Fruit fly (Drosophila melanogaster) whole organism, embryonic: ENCODE measurements around the gene KdelR.

ENCODE experiments used
- Bdp1 ChIP-seq: fragments of 200-800 bp; sonication (Bioruptor generic); optimal IDR thresholded peaks from 3 replicates; lab custom pipeline; 2016; ENCODE audit warnings: missing biosample characterization, missing genetic modification characterization
- CG14050 ChIP-seq: fragments of 200-800 bp; sonication (Bioruptor generic); IDR thresholded peaks from 3 replicates; pipeline ENCODE4 v1.3.6; 2022; ENCODE audit warnings: missing biosample characterization, missing genetic modification characterization
- CG14667 ChIP-seq: fragments of 200-800 bp; sonication (Bioruptor generic); IDR thresholded peaks from 2 replicates; pipeline ENCODE4 v1.3.6; 2022; ENCODE audit warnings: missing biosample characterization, missing genetic modification characterization
- CG17361 ChIP-seq: fragments of 200-800 bp; sonication (Bioruptor generic); IDR thresholded peaks from 3 replicates; pipeline ENCODE4 v1.3.6; 2022; ENCODE audit warnings: missing biosample characterization, missing genetic modification characterization
- CG2199 ChIP-seq: fragments of 200-800 bp; sonication (Bioruptor generic); IDR thresholded peaks from 3 replicates; pipeline ENCODE4 v1.3.6; 2022; ENCODE audit warnings: missing biosample characterization, missing genetic modification characterization
- CG5953 ChIP-seq: fragments of 200-800 bp; sonication (Bioruptor generic); IDR thresholded peaks from 2 replicates; pipeline ENCODE4 v1.3.6; 2022; ENCODE audit warnings: missing biosample characterization, missing genetic modification characterization
- Dll ChIP-seq: fragments of 200-800 bp; sonication (Bioruptor generic); IDR thresholded peaks from 4 replicates; pipeline ENCODE4 v1.3.6; 2022; ENCODE audit warnings: missing biosample characterization, missing genetic modification characterization; ENCODE audit not compliant: partially characterized antibody
- Ets97D ChIP-seq: fragments of 200-800 bp; sonication (Bioruptor generic); optimal IDR thresholded peaks from 3 replicates; lab custom pipeline; 2016; ENCODE audit warnings: missing biosample characterization, missing genetic modification characterization
- Hr39 ChIP-seq: fragments of >200 bp; optimal IDR thresholded peaks from 2 replicates; lab custom pipeline; 2017
- Med ChIP-seq: fragments of 200-800 bp; sonication (Bioruptor generic); peaks from one replicate; lab custom pipeline; 2016; ENCODE audit warnings: missing biosample characterization, missing genetic modification characterization, mild to moderate bottlenecking, inconsistent platforms, moderate library complexity
- fu2 ChIP-seq: fragments of 200-800 bp; sonication (Bioruptor generic); optimal IDR thresholded peaks from 2 replicates; lab custom pipeline; 2016; ENCODE audit warnings: missing biosample characterization, missing genetic modification characterization
- pfk ChIP-seq: fragments of 200-800 bp; sonication (Bioruptor generic); optimal IDR thresholded peaks from 2 replicates; lab custom pipeline; 2018; ENCODE audit warnings: missing biosample characterization, mild to moderate bottlenecking, missing genetic modification characterization, moderate library complexity
- psq ChIP-seq: fragments of 200-800 bp; sonication (Bioruptor generic); optimal IDR thresholded peaks from 2 replicates; lab custom pipeline; 2017; ENCODE audit warnings: missing biosample characterization, missing genetic modification characterization
- ranshi ChIP-seq: fragments of 200-800 bp; sonication (Bioruptor generic); IDR thresholded peaks from 2 replicates; pipeline ENCODE4 v1.3.6; 2022; ENCODE audit warnings: missing biosample characterization, missing genetic modification characterization

DNA sequence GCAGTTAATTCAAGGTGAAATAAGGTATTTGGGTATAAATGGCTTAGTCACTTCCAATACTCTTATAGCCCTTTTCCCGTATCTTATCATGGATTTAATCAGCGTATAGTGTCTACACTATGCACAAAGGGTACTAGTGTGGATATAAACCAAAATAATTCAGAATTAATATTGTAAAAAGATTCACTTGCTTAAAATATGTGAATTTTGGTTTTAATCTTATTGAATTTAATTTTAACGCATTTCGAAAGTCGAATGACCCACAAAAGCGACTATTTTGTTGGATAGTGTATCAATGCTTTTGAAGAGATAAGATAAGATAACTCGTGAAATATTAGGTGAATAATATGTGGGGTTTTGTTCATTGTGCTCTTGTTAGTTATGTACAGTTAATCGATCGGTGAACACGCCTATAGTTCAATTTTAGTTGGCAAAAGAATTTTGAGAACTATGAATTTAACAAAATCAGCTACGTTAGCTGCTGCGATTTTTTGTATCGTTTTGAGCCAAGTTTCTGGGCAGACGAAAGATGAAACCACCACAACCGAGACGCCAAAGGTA lies 44.7 kb upstream of the KdelR start, which contains the start of gene CG5096:
- peak; percentile 91; the same call in 1 of the 2 replicates for TF ChIP-seq ranshi (GFP tag; lab: Robert Waterston, UW)
- TF ChIP-seq pfk (GFP tag; lab: Kevin White, UChicago) = no peak
- TF ChIP-seq CG5953 (GFP tag; lab: Robert Waterston, UW) = peak; percentile 82
- TF ChIP-seq Dll = no peak
- TF ChIP-seq Bdp1 = no peak
- TF ChIP-seq CG17361 (GFP tag; lab: Robert Waterston, UW) = peak; percentile 84; the same call in 2 of the 3 replicates
- TF ChIP-seq Hr39 (lab: Kevin White, UChicago) = no peak
- peak; percentile 87 for TF ChIP-seq CG14050
- TF ChIP-seq CG14667 (GFP tag; lab: Robert Waterston, UW) = no peak; the same call in 1 of the 2 replicates
- TF ChIP-seq psq (GFP tag; lab: Kevin White, UChicago) = peak; percentile 49
- TF ChIP-seq CG2199 = peak; percentile 70; the same call in 1 of the 3 replicates
- peak; percentile 97 for TF ChIP-seq Med (GFP tag; lab: Kevin White, UChicago)
- TF ChIP-seq fu2 (GFP tag; lab: Kevin White, UChicago) = peak; percentile 68
- peak; percentile 50 for TF ChIP-seq Ets97D (GFP tag; lab: Kevin White, UChicago)
